Worm (Caenorhabditis elegans): Measurements from ENCODE around the gene rgef-1.

The rgef-1 gene

ce11 chrV:9545238-9545709, 16.2 kb downstream of the rgef-1 start, which contains the start of the genes his-35 and his-41 (continued):
- TF ChIP-seq lin-39 (tag; optimal IDR thresholded peaks at IDR 0.05) = no peak
- no peak for TF ChIP-seq ceh-20 (GFP tag; IDR thresholded peaks at IDR 0.05)
- no peak for TF ChIP-seq sdz-12 (GFP tag; optimal IDR thresholded peaks at IDR 0.05)
- no peak for TF ChIP-seq dmd-8 (GFP tag; IDR thresholded peaks at IDR 0.05)
- TF ChIP-seq tag-97 (GFP tag; IDR thresholded peaks at IDR 0.05) = no peak
- TF ChIP-seq skn-1 (tag; optimal IDR thresholded peaks at IDR 0.05) = no peak
- TF ChIP-seq ceh-44 (GFP tag; IDR thresholded peaks at IDR 0.05) = no peak
- TF ChIP-seq ZK337.2 (GFP tag; IDR thresholded peaks at IDR 0.05) = no peak
- TF ChIP-seq zfp-2 (tag; optimal IDR thresholded peaks at IDR 0.05) = no peak
- TF ChIP-seq ces-1 (GFP tag; optimal IDR thresholded peaks at IDR 0.05) = no peak
- TF ChIP-seq fos-1 (tag; optimal IDR thresholded peaks at IDR 0.05) = no peak
- TF ChIP-seq nhr-41 (GFP tag; IDR thresholded peaks at IDR 0.05) = no peak
- no peak for TF ChIP-seq snpc-4 (tag; optimal IDR thresholded peaks at IDR 0.05)
- TF ChIP-seq hlh-11 (tag; optimal IDR thresholded peaks at IDR 0.05) = peak; percentile 59
- TF ChIP-seq ceh-62 (tag; optimal IDR thresholded peaks at IDR 0.05) = no peak
- TF ChIP-seq ceh-82 (tag; optimal IDR thresholded peaks at IDR 0.05) = no peak
- no peak for TF ChIP-seq Y5F2A.4 (GFP tag; optimal IDR thresholded peaks at IDR 0.05)
- TF ChIP-seq F49E8.2 (tag; optimal IDR thresholded peaks at IDR 0.05; ENCODE audit: borderline replicate concordance) = no peak
- TF ChIP-seq pha-4 (GFP tag; IDR thresholded peaks at IDR 0.05) = no peak; the same call in 1 of the 2 replicates
- no peak for TF ChIP-seq pha-4 (tag; optimal IDR thresholded peaks at IDR 0.05)
- TF ChIP-seq nhr-25 (tag; optimal IDR thresholded peaks at IDR 0.05; ENCODE audit: borderline replicate concordance, insufficient read depth) = no peak
- TF ChIP-seq nhr-6 (tag; optimal IDR thresholded peaks at IDR 0.05) = no peak
- peak; percentile 85 for TF ChIP-seq ama-1 (optimal IDR thresholded peaks at IDR 0.05)
- no peak for TF ChIP-seq cey-2 (tag; optimal IDR thresholded peaks at IDR 0.05; ENCODE audit: borderline replicate concordance, insufficient read depth)
- peak; percentile 37 for TF ChIP-seq rbr-2 (tag; optimal IDR thresholded peaks at IDR 0.05)
- no peak for TF ChIP-seq dve-1 (tag; optimal IDR thresholded peaks at IDR 0.05; ENCODE audit: insufficient read depth)
- TF ChIP-seq dpl-1 (GFP tag; optimal IDR thresholded peaks at IDR 0.05) = peak; percentile 27
- TF ChIP-seq spr-1 (tag; optimal IDR thresholded peaks at IDR 0.05) = no peak
- TF ChIP-seq egl-27 (tag; optimal IDR thresholded peaks at IDR 0.05) = no peak
- no peak for TF ChIP-seq lin-1 (GFP tag; IDR thresholded peaks at IDR 0.05)
- no peak for TF ChIP-seq nhr-111 (GFP tag; optimal IDR thresholded peaks at IDR 0.05)
- TF ChIP-seq ceh-32 (tag; optimal IDR thresholded peaks at IDR 0.05; ENCODE audit: poor library complexity) = no peak
- no peak for TF ChIP-seq daf-16 (GFP tag; optimal IDR thresholded peaks at IDR 0.05)
- TF ChIP-seq daf-16 (tag; optimal IDR thresholded peaks at IDR 0.05) = no peak
- TF ChIP-seq snpc-1.2 (GFP tag; IDR thresholded peaks at IDR 0.05) = no peak
- no peak for TF ChIP-seq lin-15B (tag; optimal IDR thresholded peaks at IDR 0.05)
- no peak; the same call in 1 of the 2 replicates for TF ChIP-seq T26A8.4 (GFP tag; IDR thresholded peaks at IDR 0.05)
- no peak for TF ChIP-seq pqm-1 (tag; optimal IDR thresholded peaks at IDR 0.05)
- TF ChIP-seq egl-43 (GFP tag; IDR thresholded peaks at IDR 0.05) = peak; percentile 57; the same call in 1 of the 2 replicates
- TF ChIP-seq spr-3 (GFP tag; optimal IDR thresholded peaks at IDR 0.05) = no peak
- TF ChIP-seq lsy-2 (tag; optimal IDR thresholded peaks at IDR 0.05) = peak in 1 of 2 experiments; percentile 46
- TF ChIP-seq nhr-102 (tag; optimal IDR thresholded peaks at IDR 0.05) = peak; percentile 44
- no peak for TF ChIP-seq aly-2 (tag; optimal IDR thresholded peaks at IDR 0.05)
- no peak for TF ChIP-seq nhr-77 (tag; optimal IDR thresholded peaks at IDR 0.05)
- no peak for TF ChIP-seq F44E2.7 (GFP tag; IDR thresholded peaks at IDR 0.05)
- no peak for TF ChIP-seq daf-19 (GFP tag; conservative IDR thresholded peaks at IDR 0.05)
- TF ChIP-seq hmg-1.1 (GFP tag; IDR thresholded peaks at IDR 0.05) = 0 out of 2 replicates have a peak, but pooled peaks have one; percentile 24
- TF ChIP-seq hif-1 (tag; optimal IDR thresholded peaks at IDR 0.05) = no peak
- peak in 1 of 2 experiments; percentile 81 for TF ChIP-seq unc-62 (GFP tag; optimal IDR thresholded peaks at IDR 0.05 in 1 of 2)
- TF ChIP-seq unc-62 (tag; optimal IDR thresholded peaks at IDR 0.05) = no peak
- no peak for TF ChIP-seq zip-2 (tag; optimal IDR thresholded peaks at IDR 0.05)
- no peak for TF ChIP-seq Y75B8A.6 (GFP tag; IDR thresholded peaks at IDR 0.05)

Measured in whole organism, L4 larva.